Worm (Caenorhabditis elegans): Measurements from ENCODE around the gene M57.1.

DNA sequence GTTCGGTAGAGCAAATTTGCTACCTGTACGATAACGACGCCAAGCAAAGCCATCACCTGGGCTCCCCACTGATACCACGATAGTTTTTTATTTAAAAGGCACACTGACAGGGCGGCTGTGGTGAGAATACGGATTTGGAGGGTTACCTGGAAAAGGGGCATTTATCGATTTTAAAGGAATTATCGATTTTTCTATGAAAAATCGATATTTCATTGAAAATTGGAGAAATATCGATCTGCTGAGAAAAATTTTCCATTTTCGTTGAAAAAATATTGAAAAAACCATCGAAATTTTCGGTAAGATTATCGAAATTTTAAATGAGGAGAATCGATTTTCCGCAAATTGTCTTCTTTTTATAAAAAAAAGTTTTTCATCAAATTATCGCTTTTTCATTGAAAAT is 12.8 kb downstream of the M57.1 start:
- TF ChIP-seq zip-4 (GFP tag; optimal IDR thresholded peaks at IDR 0.05) (no peak), efl-3 (GFP tag; optimal IDR thresholded peaks at IDR 0.05) (no peak), ztf-11 (tag; optimal IDR thresholded peaks at IDR 0.05) (no peak), ceh-82 (tag; optimal IDR thresholded peaks at IDR 0.05) (no peak), mdl-1 (tag; optimal IDR thresholded peaks at IDR 0.05) (no peak), ceh-88 (GFP tag; IDR thresholded peaks at IDR 0.05) (no peak), lsy-2 (tag; optimal IDR thresholded peaks at IDR 0.05) (no peak), ztf-4 (tag; optimal IDR thresholded peaks at IDR 0.05) (no peak), dpl-1 (GFP tag; optimal IDR thresholded peaks at IDR 0.05) (no peak), nhr-90 (tag; optimal IDR thresholded peaks at IDR 0.05; ENCODE audit: poor library complexity) (no peak)
